Worm (Caenorhabditis elegans) whole organism, late embryonic: Measurements from ENCODE around the gene flp-14.

Source experiments
- C08G9.2 ChIP-seq: sonication (generic microtip); optimal IDR thresholded peaks from 2 replicates; lab custom pipeline; 2016; ENCODE audit warnings: mild to moderate bottlenecking, missing genetic modification characterization, moderate library complexity, missing compliant biosample characterization
- C38D4.7 ChIP-seq: fragments of 200-800 bp; sonication (Bioruptor generic); optimal IDR thresholded peaks from 2 replicates; lab custom pipeline; 2018; ENCODE audit warnings: mild to moderate bottlenecking, missing genetic modification characterization, moderate library complexity, missing compliant biosample characterization
- K09A11.1 ChIP-seq: sonication (generic microtip); optimal IDR thresholded peaks from 2 replicates; lab custom pipeline; 2017; ENCODE audit warnings: antibody characterized with exemption, mild to moderate bottlenecking, missing genetic modification characterization, missing compliant biosample characterization; ENCODE audit not compliant: insufficient read depth
- T23F11.4 ChIP-seq: fragments of 200-800 bp; sonication (Bioruptor generic); optimal IDR thresholded peaks from 2 replicates; lab custom pipeline; 2018; ENCODE audit warnings: mild to moderate bottlenecking, missing genetic modification characterization, missing compliant biosample characterization
- ceh-14 ChIP-seq: sonication (generic microtip); optimal IDR thresholded peaks from 2 replicates; lab custom pipeline; 2016; ENCODE audit warnings: missing genotype, missing genetic modification characterization, missing compliant biosample characterization
- ceh-18 ChIP-seq: sonication (generic microtip); optimal IDR thresholded peaks from 2 replicates; lab custom pipeline; 2016; ENCODE audit warnings: missing genetic modification characterization, missing compliant biosample characterization
- ceh-19 ChIP-seq: fragments of 200-800 bp; sonication (Bioruptor generic); optimal IDR thresholded peaks from 2 replicates; lab custom pipeline; 2018; ENCODE audit warnings: mild to moderate bottlenecking, missing genetic modification characterization, missing compliant biosample characterization
- ceh-2 ChIP-seq: sonication (generic microtip); optimal IDR thresholded peaks from 2 replicates; lab custom pipeline; 2016; ENCODE audit warnings: missing genotype, missing genetic modification characterization, missing compliant biosample characterization
- ceh-31 ChIP-seq: sonication (generic microtip); optimal IDR thresholded peaks from 2 replicates; lab custom pipeline; 2016; ENCODE audit warnings: missing genetic modification characterization, missing compliant biosample characterization
- ceh-34 ChIP-seq: sonication (generic microtip); optimal IDR thresholded peaks from 2 replicates; lab custom pipeline; 2016; ENCODE audit warnings: mild to moderate bottlenecking, missing genetic modification characterization, missing compliant biosample characterization
- dmd-4 ChIP-seq: sonication (generic microtip); optimal IDR thresholded peaks from 2 replicates; lab custom pipeline; 2016; ENCODE audit warnings: borderline replicate concordance, missing genetic modification characterization, missing compliant biosample characterization
- dve-1 ChIP-seq: sonication (generic microtip); optimal IDR thresholded peaks from 2 replicates; lab custom pipeline; 2017; ENCODE audit warnings: antibody characterized with exemption, mild to moderate bottlenecking, missing genetic modification characterization, missing compliant biosample characterization
- elt-2 ChIP-seq: sonication (generic microtip); optimal IDR thresholded peaks from 2 replicates; lab custom pipeline; 2016; ENCODE audit warnings: missing genetic modification reagents, missing genetic modification characterization, missing compliant biosample characterization
- elt-4 ChIP-seq: sonication (generic microtip); optimal IDR thresholded peaks from 2 replicates; lab custom pipeline; 2016; ENCODE audit warnings: missing genetic modification characterization, missing compliant biosample characterization
- ets-4 ChIP-seq: sonication (generic microtip); optimal IDR thresholded peaks from 2 replicates; lab custom pipeline; 2016; ENCODE audit warnings: missing genetic modification characterization, missing compliant biosample characterization
- eyg-1 ChIP-seq: sonication (generic microtip); optimal IDR thresholded peaks from 2 replicates; lab custom pipeline; 2016; ENCODE audit warnings: missing genotype, missing genetic modification characterization, missing compliant biosample characterization
- fkh-10 ChIP-seq: fragments of 150-350 bp; optimal IDR thresholded peaks from 2 replicates; lab custom pipeline; 2014; ENCODE audit warnings: missing biosample characterization, missing genetic modification reagents, missing genetic modification characterization
- hlh-15 ChIP-seq: sonication (generic microtip); optimal IDR thresholded peaks from 2 replicates; lab custom pipeline; 2016; ENCODE audit warnings: missing genetic modification characterization, missing compliant biosample characterization
- hlh-30 ChIP-seq: sonication (generic microtip); optimal IDR thresholded peaks from 2 replicates; lab custom pipeline; 2017; ENCODE audit warnings: antibody characterized with exemption, missing genetic modification characterization, missing compliant biosample characterization; ENCODE audit not compliant: insufficient read depth
- hlh-6 ChIP-seq: sonication (generic microtip); optimal IDR thresholded peaks from 2 replicates; lab custom pipeline; 2016; ENCODE audit warnings: missing genotype, missing genetic modification characterization, missing compliant biosample characterization
- lim-6 ChIP-seq: sonication (generic microtip); optimal IDR thresholded peaks from 2 replicates; lab custom pipeline; 2016; ENCODE audit warnings: missing genetic modification characterization, missing compliant biosample characterization
- madf-2 ChIP-seq: sonication (generic microtip); optimal IDR thresholded peaks from 2 replicates; lab custom pipeline; 2017; ENCODE audit warnings: missing genetic modification characterization, missing compliant biosample characterization
- nfya-1 ChIP-seq: sonication (generic microtip); optimal IDR thresholded peaks from 2 replicates; lab custom pipeline; 2017; ENCODE audit warnings: missing genetic modification characterization, mild to moderate bottlenecking, missing compliant biosample characterization, antibody characterized with exemption, moderate library complexity
- pag-3 ChIP-seq: sonication (generic microtip); optimal IDR thresholded peaks from 2 replicates; lab custom pipeline; 2016; ENCODE audit warnings: missing compliant biosample characterization, missing genetic modification characterization, borderline replicate concordance
- pax-1 ChIP-seq: fragments of 150-350 bp; optimal IDR thresholded peaks from 2 replicates; lab custom pipeline; 2014; ENCODE audit warnings: missing biosample characterization, missing genetic modification characterization
- pqm-1 ChIP-seq: sonication (generic microtip); optimal IDR thresholded peaks from 2 replicates; lab custom pipeline; 2016; ENCODE audit warnings: missing genetic modification characterization, missing compliant biosample characterization
- sox-2 ChIP-seq: fragments of 200-800 bp; sonication (Bioruptor generic); IDR thresholded peaks from 2 replicates; pipeline ENCODE4 v1.3.6; 2022; ENCODE audit warnings: missing genetic modification reagents, missing genetic modification characterization, missing compliant biosample characterization
- tbx-2 ChIP-seq: sonication (generic microtip); optimal IDR thresholded peaks from 2 replicates; lab custom pipeline; 2016; ENCODE audit warnings: missing genetic modification characterization, missing compliant biosample characterization
- tbx-7 ChIP-seq: sonication (generic microtip); optimal IDR thresholded peaks from 2 replicates; lab custom pipeline; 2016; ENCODE audit warnings: missing genotype, missing genetic modification characterization, missing compliant biosample characterization
- unc-42 ChIP-seq: sonication (generic microtip); optimal IDR thresholded peaks from 2 replicates; lab custom pipeline; 2016; ENCODE audit warnings: missing genotype, missing genetic modification characterization, missing compliant biosample characterization
- unc-55 ChIP-seq: sonication (generic microtip); optimal IDR thresholded peaks from 2 replicates; lab custom pipeline; 2017; ENCODE audit warnings: missing biosample characterization, missing genetic modification reagents, missing genetic modification characterization
- zip-5 ChIP-seq: sonication (generic microtip); optimal IDR thresholded peaks from 2 replicates; lab custom pipeline; 2016; ENCODE audit warnings: missing genetic modification characterization, missing compliant biosample characterization
- ztf-16 ChIP-seq: sonication (generic microtip); optimal IDR thresholded peaks from 2 replicates; lab custom pipeline; 2017; ENCODE audit warnings: missing genetic modification characterization, missing compliant biosample characterization

The flp-14 gene

ce11 chrIII:12917852-12918251, 7.5 kb downstream of the flp-14 start:
- no peak for TF ChIP-seq hlh-30
- TF ChIP-seq unc-42 (tag; lab: Kevin White, UChicago) = no peak
- no peak for TF ChIP-seq pag-3 (tag; lab: Kevin White, UChicago)
- no peak for TF ChIP-seq ceh-2
- TF ChIP-seq pqm-1 = no peak
- TF ChIP-seq tbx-7 (tag; lab: Kevin White, UChicago) = no peak
- no peak for TF ChIP-seq lim-6 (tag; lab: Kevin White, UChicago)
- no peak for TF ChIP-seq ceh-31
- TF ChIP-seq fkh-10 (GFP tag; lab: Kevin White, UChicago) = no peak

DNA sequence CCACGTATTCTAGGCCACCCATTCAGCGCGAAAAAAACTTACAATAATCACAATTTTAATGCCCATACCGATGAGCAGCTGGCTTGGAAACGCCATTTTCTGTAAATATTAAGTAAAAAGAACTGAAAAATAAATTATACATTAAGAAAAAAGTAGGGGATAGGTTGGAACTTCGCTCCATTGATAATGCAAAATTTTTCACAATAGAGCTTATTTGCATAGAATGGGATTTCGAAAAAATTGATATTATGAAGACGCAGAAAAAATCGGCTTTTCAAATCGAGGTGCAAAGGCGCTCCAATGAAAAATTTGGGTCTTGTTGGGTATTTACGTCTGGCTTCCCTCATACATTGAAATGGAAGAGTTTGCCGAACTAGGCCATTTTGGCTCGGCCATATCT, 8.3 kb downstream of the flp-14 start, which contains the start of gene Y37D8A.16:
Gene Y37D8A.16 (minus strand): TSS at position 101 of the 400 bp plus-strand sequence.
- TF ChIP-seq ceh-18 (tag; lab: Kevin White, UChicago) = no peak
- no peak for TF ChIP-seq elt-2 (tag; lab: Kevin White, UChicago)
- no peak for TF ChIP-seq ztf-16
- TF ChIP-seq zip-5 = no peak
- TF ChIP-seq pag-3 (tag; lab: Kevin White, UChicago) = no peak
- no peak for TF ChIP-seq elt-4 (tag; lab: Kevin White, UChicago)
- TF ChIP-seq dve-1 (tag; lab: Kevin White, UChicago) = no peak
- TF ChIP-seq T23F11.4 = no peak
- no peak for TF ChIP-seq C38D4.7 (GFP tag; lab: Kevin White, UChicago)
- TF ChIP-seq unc-55 = no peak
- no peak for TF ChIP-seq dmd-4
- no peak for TF ChIP-seq pqm-1
- no peak for TF ChIP-seq hlh-6 (tag; lab: Kevin White, UChicago)
- no peak for TF ChIP-seq eyg-1 (tag; lab: Kevin White, UChicago)
- no peak for TF ChIP-seq madf-2 (tag; lab: Kevin White, UChicago)
- no peak for TF ChIP-seq fkh-10 (GFP tag; lab: Kevin White, UChicago)

DNA sequence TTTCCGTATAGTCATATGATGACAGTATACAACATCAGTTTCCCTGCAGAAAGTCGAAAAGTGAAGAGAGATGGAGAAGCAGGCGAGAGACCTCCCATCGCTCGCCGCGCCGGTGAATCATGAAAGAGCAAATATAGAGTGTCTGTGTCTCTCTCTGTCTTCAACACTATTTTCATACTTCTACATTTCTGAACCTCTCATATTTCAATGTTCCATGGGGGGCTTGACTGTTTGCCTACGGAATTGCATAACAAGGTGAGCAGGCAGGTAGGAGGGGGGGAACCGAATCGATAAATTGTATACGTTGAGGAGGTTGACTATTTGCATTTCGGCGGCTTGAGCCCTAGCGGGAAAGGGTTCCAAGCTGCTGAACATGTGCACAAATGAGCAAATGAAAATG, 9.6 kb downstream of the flp-14 start:
- TF ChIP-seq nfya-1 (tag; lab: Kevin White, UChicago) = peak; percentile 49
- TF ChIP-seq pax-1 = peak; percentile 77
- TF ChIP-seq ceh-34 (tag; lab: Kevin White, UChicago) = peak; percentile 75
- no peak for TF ChIP-seq elt-2 (tag; lab: Kevin White, UChicago)
- peak; percentile 54 for TF ChIP-seq ceh-19 (GFP tag; lab: Kevin White, UChicago)
- TF ChIP-seq ceh-2 = peak; percentile 53
- no peak for TF ChIP-seq sox-2
- peak; percentile 8 for TF ChIP-seq ets-4 (tag; lab: Kevin White, UChicago)
- no peak for TF ChIP-seq C08G9.2 (tag; lab: Kevin White, UChicago)
- TF ChIP-seq K09A11.1 (tag; lab: Kevin White, UChicago) = no peak
- TF ChIP-seq tbx-2 (tag; lab: Kevin White, UChicago) = peak; percentile 40

DNA sequence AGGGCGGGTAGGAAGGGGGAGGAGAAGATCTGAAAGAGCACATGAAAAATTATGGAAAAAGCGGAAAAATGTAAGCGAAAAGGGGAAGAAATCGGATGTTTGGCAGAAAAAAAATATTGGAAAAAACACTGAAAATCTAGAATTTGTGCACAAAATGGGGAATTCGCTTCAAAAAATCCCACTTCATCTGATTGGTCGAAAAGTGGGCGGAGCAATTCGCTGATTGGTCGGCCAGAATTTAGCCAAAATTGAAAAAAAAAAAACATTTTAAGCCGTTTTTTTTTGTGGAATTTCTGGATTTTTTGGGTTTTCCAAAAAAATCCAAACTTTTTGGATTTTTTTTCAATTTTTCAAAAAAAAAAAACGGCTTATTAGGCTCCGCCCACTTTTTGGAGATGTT, 10.5 kb downstream of the flp-14 start:
- TF ChIP-seq nfya-1 (tag; lab: Kevin White, UChicago) (peak; percentile 85), ceh-14 (tag; lab: Kevin White, UChicago) (no peak)

DNA sequence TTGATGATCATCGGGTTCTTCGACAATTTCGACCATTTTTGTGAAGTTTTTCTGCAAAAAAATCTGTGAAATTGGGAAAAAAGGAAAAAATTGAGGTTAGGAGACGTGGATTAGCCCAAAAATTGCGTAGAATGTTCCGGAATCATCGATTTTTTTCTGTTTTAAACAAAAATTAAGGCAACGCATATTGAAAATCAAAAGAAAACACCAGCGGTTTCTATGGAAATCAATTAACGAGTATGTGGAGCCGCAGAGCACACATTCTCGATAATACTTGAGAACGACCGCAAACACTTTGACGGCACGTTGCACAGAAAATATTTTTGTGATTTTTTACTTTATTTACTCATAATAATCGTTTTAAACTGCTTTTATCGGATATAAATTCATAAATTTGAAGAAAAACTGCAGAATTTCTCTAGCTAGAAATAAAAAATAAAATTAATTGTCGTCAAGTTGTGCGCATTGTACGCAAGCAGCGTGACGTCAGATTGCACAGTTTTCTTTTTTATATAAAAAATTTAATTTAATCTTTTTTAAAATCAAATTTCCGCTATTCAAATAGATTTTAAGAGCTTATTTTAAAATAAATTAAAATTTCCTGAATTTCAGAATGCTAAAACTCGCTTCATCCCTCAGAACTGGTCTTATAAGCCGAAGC, 15.8 kb downstream of the flp-14 start, which contains the start of the genes npp-25 and mrps-10:
Gene npp-25 (minus strand): TSS at position 51 of the 661 bp plus-strand sequence.
Gene mrps-10 (plus strand): TSS at position 611 of the 661 bp plus-strand sequence.
- TF ChIP-seq hlh-6 (tag; lab: Kevin White, UChicago) = no peak
- peak; percentile 61 for TF ChIP-seq unc-42 (tag; lab: Kevin White, UChicago)
- TF ChIP-seq hlh-15 = no peak
- peak; percentile 6 for TF ChIP-seq pax-1
- no peak for TF ChIP-seq zip-5
- no peak for TF ChIP-seq ceh-34 (tag; lab: Kevin White, UChicago)
- peak; percentile 8 for TF ChIP-seq elt-2 (tag; lab: Kevin White, UChicago)
